Fruit fly (Drosophila melanogaster) whole organism, embryonic: Measurements from ENCODE around the gene CG4593.

Experiments used
- Abd-B ChIP-seq: fragments of 200-800 bp; sonication (Bioruptor generic); optimal IDR thresholded peaks from 2 replicates; lab custom pipeline; 2018; ENCODE audit warnings: missing biosample characterization, mild to moderate bottlenecking, missing genetic modification characterization, moderate library complexity
- CG10147 ChIP-seq: fragments of 200-800 bp; sonication (Bioruptor generic); optimal IDR thresholded peaks from 2 replicates; lab custom pipeline; 2019; ENCODE audit warnings: missing biosample characterization, mild to moderate bottlenecking, missing genetic modification characterization, moderate library complexity
- CG10267 ChIP-seq: fragments of 200-800 bp; sonication (Bioruptor generic); optimal IDR thresholded peaks from 2 replicates; lab custom pipeline; 2018; ENCODE audit warnings: missing biosample characterization, mild to moderate bottlenecking, missing genetic modification characterization, moderate library complexity
- CG10654 ChIP-seq: fragments of 200-800 bp; sonication (Bioruptor generic); optimal IDR thresholded peaks from 2 replicates; lab custom pipeline; 2016; ENCODE audit warnings: missing biosample characterization, missing genetic modification characterization
- CG11247 ChIP-seq: fragments of 200-800 bp; sonication (Bioruptor generic); IDR thresholded peaks from 2 replicates; pipeline ENCODE4 v1.3.6; 2022; ENCODE audit warnings: missing biosample characterization, missing genetic modification characterization
- CG11456 ChIP-seq: fragments of 200-800 bp; sonication (Bioruptor generic); IDR thresholded peaks from 3 replicates; pipeline ENCODE4 v1.3.6; 2022; ENCODE audit warnings: missing biosample characterization, missing genetic modification characterization
- CG11695 ChIP-seq: fragments of 200-800 bp; sonication (Bioruptor generic); IDR thresholded peaks from 3 replicates; pipeline ENCODE4 v1.3.6; 2022; ENCODE audit warnings: missing biosample characterization, missing genetic modification characterization
- CG12155 ChIP-seq: fragments of 200-800 bp; sonication (Bioruptor generic); optimal IDR thresholded peaks from 3 replicates; lab custom pipeline; 2016; ENCODE audit warnings: missing biosample characterization, missing genetic modification characterization
- CG14667 ChIP-seq: fragments of 200-800 bp; sonication (Bioruptor generic); IDR thresholded peaks from 2 replicates; pipeline ENCODE4 v1.3.6; 2022; ENCODE audit warnings: missing biosample characterization, missing genetic modification characterization
- CG15269 ChIP-seq: fragments of 200-800 bp; sonication (Bioruptor generic); optimal IDR thresholded peaks from 2 replicates; lab custom pipeline; 2018; ENCODE audit warnings: missing biosample characterization, mild to moderate bottlenecking, missing genetic modification characterization, moderate library complexity
- CG17186 ChIP-seq: fragments of 200-800 bp; sonication (Bioruptor generic); optimal IDR thresholded peaks from 3 replicates; lab custom pipeline; 2017; ENCODE audit warnings: missing biosample characterization, missing genetic modification reagents, missing genetic modification characterization
- CG18599 ChIP-seq: fragments of 200-800 bp; sonication (Bioruptor generic); optimal IDR thresholded peaks from 3 replicates; lab custom pipeline; 2017; ENCODE audit warnings: missing biosample characterization, missing genetic modification characterization, mild to moderate bottlenecking, moderate library complexity, missing genetic modification reagents
- CG2129 ChIP-seq: fragments of 200-800 bp; sonication (Bioruptor generic); IDR thresholded peaks from 2 replicates; pipeline ENCODE4 v1.3.6; 2022; ENCODE audit warnings: missing biosample characterization, missing genetic modification characterization; ENCODE audit not compliant: partially characterized antibody
- CG30020 ChIP-seq: fragments of 200-800 bp; optimal IDR thresholded peaks from 2 replicates; lab custom pipeline; 2019; ENCODE audit warnings: missing biosample characterization, mild to moderate bottlenecking, missing genetic modification characterization, moderate library complexity
- CG4707 ChIP-seq: fragments of 200-800 bp; sonication (Bioruptor generic); optimal IDR thresholded peaks from 2 replicates; lab custom pipeline; 2018; ENCODE audit warnings: missing biosample characterization, mild to moderate bottlenecking, missing genetic modification characterization, moderate library complexity
- CG7357 ChIP-seq: fragments of 200-800 bp; sonication (Bioruptor generic); IDR thresholded peaks from 3 replicates; pipeline ENCODE4 v1.3.6; 2022; ENCODE audit warnings: missing biosample characterization, missing genetic modification characterization
- CG7745 ChIP-seq: fragments of 200-800 bp; sonication (Bioruptor generic); optimal IDR thresholded peaks from 2 replicates; lab custom pipeline; 2018; ENCODE audit warnings: missing biosample characterization, mild to moderate bottlenecking, missing genetic modification characterization, moderate library complexity
- CG8290 ChIP-seq, 3 experiments: fragments of 200-800 bp; sonication (Bioruptor generic); optimal IDR thresholded peaks; 2 replicates each; lab custom pipeline; 2016 to 2019; ENCODE audit warnings: missing biosample characterization in 3 of 3, missing genetic modification characterization in 3 of 3, mild to moderate bottlenecking in 2 of 3, moderate library complexity in 1 of 3
- CG8388 ChIP-seq: fragments of 200-800 bp; sonication (Bioruptor generic); optimal IDR thresholded peaks from 2 replicates; lab custom pipeline; 2019; ENCODE audit warnings: missing biosample characterization, mild to moderate bottlenecking, missing genetic modification characterization, moderate library complexity
- Dfd ChIP-seq, 2 experiments: fragments of >200 bp; optimal IDR thresholded peaks; 2 replicates each; lab custom pipeline; 2017; ENCODE audit warnings: missing biosample characterization in 2 of 2, missing genetic modification characterization in 2 of 2
- Dref ChIP-seq: fragments of 200-800 bp; sonication (Bioruptor generic); IDR thresholded peaks from 2 replicates; pipeline ENCODE4 v1.3.6; 2022; ENCODE audit warnings: missing biosample characterization, missing genetic modification characterization
- H2.0 ChIP-seq: fragments of 200-800 bp; sonication (Bioruptor generic); IDR thresholded peaks from 2 replicates; pipeline ENCODE4 v1.3.6; 2022; ENCODE audit warnings: missing biosample characterization, missing genetic modification characterization
- HLHmδ ChIP-seq: fragments of 200-800 bp; sonication (Bioruptor generic); optimal IDR thresholded peaks from 2 replicates; lab custom pipeline; 2018; ENCODE audit warnings: missing biosample characterization, mild to moderate bottlenecking, missing genetic modification characterization, moderate library complexity
- Kr ChIP-seq: fragments of 200-800 bp; sonication (Bioruptor generic); optimal IDR thresholded peaks from 2 replicates; lab custom pipeline; 2017; ENCODE audit warnings: missing biosample characterization, mild to moderate bottlenecking, missing genetic modification characterization
- MTF-1 ChIP-seq: fragments of 200-800 bp; sonication (Bioruptor generic); optimal IDR thresholded peaks from 2 replicates; lab custom pipeline; 2018; ENCODE audit warnings: missing biosample characterization, mild to moderate bottlenecking, missing genetic modification characterization, borderline replicate concordance
- Oli ChIP-seq: fragments of 200-800 bp; sonication (Bioruptor generic); optimal IDR thresholded peaks from 2 replicates; lab custom pipeline; 2018; ENCODE audit warnings: missing biosample characterization, mild to moderate bottlenecking, missing genetic modification characterization, moderate library complexity
- Poxn ChIP-seq: fragments of 200-800 bp; sonication (Bioruptor generic); IDR thresholded peaks from 2 replicates; pipeline ENCODE4 v1.3.6; 2022; ENCODE audit warnings: missing biosample characterization, missing genetic modification characterization
- Sin3A ChIP-seq: fragments of >200 bp; optimal IDR thresholded peaks from 2 replicates; lab custom pipeline; 2018
- TFAM ChIP-seq: fragments of 200-800 bp; sonication (Bioruptor generic); optimal IDR thresholded peaks from 2 replicates; lab custom pipeline; 2017; ENCODE audit warnings: missing biosample characterization, missing genetic modification characterization, inconsistent platforms
- chinmo ChIP-seq: fragments of 200-800 bp; sonication (Bioruptor generic); IDR thresholded peaks from 4 replicates; pipeline ENCODE4 v1.3.6; 2022; ENCODE audit warnings: missing biosample characterization, missing genetic modification characterization; ENCODE audit not compliant: partially characterized antibody
- crc ChIP-seq: fragments of 200-800 bp; sonication (Bioruptor generic); optimal IDR thresholded peaks from 2 replicates; lab custom pipeline; 2016; ENCODE audit warnings: missing biosample characterization, missing genetic modification characterization
- crol ChIP-seq: fragments of 200-800 bp; sonication (Bioruptor generic); IDR thresholded peaks from 2 replicates; pipeline ENCODE4 v1.3.6; 2022; ENCODE audit warnings: missing biosample characterization, missing genetic modification characterization
- crp ChIP-seq, 2 experiments: fragments of 200-800 bp; sonication (Bioruptor generic); optimal IDR thresholded peaks; 2 replicates in 1 of 2; 3 replicates in 1 of 2; lab custom pipeline; 2017; ENCODE audit warnings: missing biosample characterization in 2 of 2, missing genetic modification characterization in 2 of 2, mild to moderate bottlenecking in 1 of 2, moderate library complexity in 1 of 2
- da ChIP-seq: fragments of 200-800 bp; sonication (Bioruptor generic); optimal IDR thresholded peaks from 2 replicates; lab custom pipeline; 2016; ENCODE audit warnings: missing biosample characterization, missing genetic modification characterization
- disco-r ChIP-seq: fragments of 200-800 bp; sonication (Bioruptor generic); optimal IDR thresholded peaks from 2 replicates; lab custom pipeline; 2016; ENCODE audit warnings: missing biosample characterization, missing genetic modification characterization
- ewg ChIP-seq: fragments of 200-800 bp; sonication (Bioruptor generic); optimal IDR thresholded peaks from 3 replicates; lab custom pipeline; 2017; ENCODE audit warnings: mild to moderate bottlenecking, missing biosample characterization, missing genetic modification reagents, missing genetic modification characterization
- fd96Cb ChIP-seq: fragments of 200-800 bp; sonication (Bioruptor generic); optimal IDR thresholded peaks from 2 replicates; lab custom pipeline; 2018; ENCODE audit warnings: missing biosample characterization, mild to moderate bottlenecking, missing genetic modification characterization, moderate library complexity
- fu2 ChIP-seq: fragments of 200-800 bp; sonication (Bioruptor generic); optimal IDR thresholded peaks from 2 replicates; lab custom pipeline; 2016; ENCODE audit warnings: missing biosample characterization, missing genetic modification characterization
- gt ChIP-seq: fragments of 200-800 bp; sonication (Bioruptor generic); IDR thresholded peaks from 2 replicates; pipeline ENCODE4 v1.3.6; 2022; ENCODE audit warnings: missing biosample characterization, missing genetic modification characterization
- jumu ChIP-seq: fragments of 200-800 bp; sonication (Bioruptor generic); optimal IDR thresholded peaks from 3 replicates; lab custom pipeline; 2016; ENCODE audit warnings: missing biosample characterization, missing genetic modification characterization
- lab ChIP-seq: fragments of 200-800 bp; sonication (Bioruptor generic); optimal IDR thresholded peaks from 3 replicates; lab custom pipeline; 2017; ENCODE audit warnings: missing biosample characterization, missing genetic modification characterization, mild to moderate bottlenecking, moderate library complexity, missing genetic modification reagents
- nerfin-2 ChIP-seq: fragments of 200-800 bp; sonication (Bioruptor generic); IDR thresholded peaks from 2 replicates; pipeline ENCODE4 v1.3.6; 2022; ENCODE audit warnings: missing biosample characterization, missing genetic modification characterization; ENCODE audit not compliant: partially characterized antibody
- repo ChIP-seq: fragments of 200-800 bp; sonication (Bioruptor generic); optimal IDR thresholded peaks from 2 replicates; lab custom pipeline; 2016; ENCODE audit warnings: missing biosample characterization, missing genetic modification characterization
- slbo ChIP-seq: fragments of 200-800 bp; sonication (Bioruptor generic); IDR thresholded peaks from 2 replicates; pipeline ENCODE4 v1.3.6; 2022; ENCODE audit warnings: missing biosample characterization, missing genetic modification characterization
- so ChIP-seq: fragments of 200-800 bp; sonication (Bioruptor generic); IDR thresholded peaks from 3 replicates; pipeline ENCODE4 v1.3.6; 2022; ENCODE audit warnings: missing biosample characterization, missing genetic modification characterization
- tin ChIP-seq: fragments of 200-800 bp; sonication (Bioruptor generic); optimal IDR thresholded peaks from 3 replicates; lab custom pipeline; 2016; ENCODE audit warnings: missing biosample characterization, missing genetic modification characterization
- twi ChIP-seq: fragments of 200-800 bp; optimal IDR thresholded peaks from 2 replicates; lab custom pipeline; 2019; ENCODE audit warnings: missing biosample characterization, mild to moderate bottlenecking, missing genetic modification characterization, moderate library complexity
- vfl ChIP-seq: fragments of 200-800 bp; sonication (Bioruptor generic); optimal IDR thresholded peaks from 2 replicates; lab custom pipeline; 2016; ENCODE audit warnings: missing biosample characterization, missing genetic modification characterization
- z ChIP-seq: fragments of 200-800 bp; sonication (Bioruptor generic); IDR thresholded peaks from 3 replicates; pipeline ENCODE4 v1.3.6; 2022; ENCODE audit warnings: missing biosample characterization, missing genetic modification characterization

Gene CG4593

DNA sequence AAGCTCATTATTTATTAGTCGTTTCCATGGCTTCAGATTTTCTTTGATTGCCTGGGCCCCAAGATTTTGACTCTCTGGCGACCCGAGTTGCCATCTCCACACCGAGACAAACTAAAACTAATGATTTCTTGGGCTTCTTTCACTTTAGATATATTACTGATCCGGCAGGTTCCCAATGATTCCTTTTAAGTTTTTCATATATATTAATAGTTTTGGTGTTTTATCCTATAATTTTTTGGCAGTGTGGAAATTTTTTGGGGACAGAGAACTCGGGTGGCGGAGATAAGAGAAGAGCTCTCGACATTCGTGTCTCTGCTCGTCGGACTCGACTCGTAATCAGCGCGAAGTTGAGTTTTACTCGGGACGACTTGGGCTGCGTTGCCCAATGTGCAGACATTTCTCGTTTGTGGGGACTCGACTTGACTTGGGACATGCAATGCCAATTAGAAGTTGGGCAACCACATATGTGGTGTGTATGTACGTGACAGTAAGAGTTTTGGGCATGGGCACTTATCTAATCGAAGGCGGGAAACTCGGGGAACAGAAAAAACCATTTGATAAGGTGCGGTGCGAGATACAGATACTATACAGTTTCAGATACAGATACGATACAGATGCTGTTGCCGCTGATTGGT is 12.4 kb upstream of the CG4593 start (continued):
- TF ChIP-seq CG8388 (GFP tag; lab: Kevin White, UChicago) (peak; percentile 33), Oli (tag; lab: Kevin White, UChicago) (peak; percentile 20), ewg (GFP tag; lab: Kevin White, UChicago) (no peak), CG7357 (GFP tag; lab: Robert Waterston, UW) (0 out of 3 replicates have a peak, but pooled peaks have one; percentile 39), MTF-1 (GFP tag; lab: Kevin White, UChicago) (no peak), CG17186 (no peak), CG30020 (no peak), repo (GFP tag; lab: Kevin White, UChicago) (no peak), vfl (no peak), CG2129 (GFP tag; lab: Robert Waterston, UW) (no peak), TFAM (GFP tag; lab: Kevin White, UChicago) (no peak), CG10267 (tag; lab: Kevin White, UChicago) (peak; percentile 30), so (GFP tag; lab: Robert Waterston, UW) (peak; percentile 23; the same call in 1 of the 3 replicates), CG18599 (peak; percentile 75), twi (tag; lab: Kevin White, UChicago) (peak; percentile 35), CG10654 (GFP tag; lab: Kevin White, UChicago) (no peak), CG11695 (GFP tag; lab: Robert Waterston, UW) (peak; percentile 55), chinmo (peak; percentile 64; the same call in 1 of the 4 replicates), lab (GFP tag; lab: Kevin White, UChicago) (peak; percentile 80), Abd-B (peak; percentile 8), nerfin-2 (GFP tag; lab: Robert Waterston, UW) (no peak), fd96Cb (tag; lab: Kevin White, UChicago) (peak; percentile 40), CG15269 (tag; lab: Kevin White, UChicago) (peak; percentile 60), HLHmδ (GFP tag; lab: Kevin White, UChicago) (no peak), CG7745 (tag; lab: Kevin White, UChicago) (no peak), CG8290 (GFP tag; optimal IDR thresholded peaks at IDR 0.05; lab: Kevin White, UChicago) (no peak), CG8290 (tag; optimal IDR thresholded peaks at IDR 0.05; lab: Kevin White, UChicago) (peak; percentile 1 to 9), CG11456 (peak; percentile 63; the same call in 2 of the 3 replicates), tin (GFP tag; lab: Kevin White, UChicago) (no peak), crp (GFP tag; optimal IDR thresholded peaks at IDR 0.05; lab: Kevin White, UChicago) (no peak), H2.0 (peak; percentile 46; the same call in 1 of the 2 replicates), disco-r (GFP tag; lab: Kevin White, UChicago) (no peak), CG4707 (GFP tag; lab: Kevin White, UChicago) (no peak), slbo (peak; percentile 57; the same call in 1 of the 2 replicates), Kr (GFP tag; lab: Kevin White, UChicago) (no peak), CG11247 (GFP tag; lab: Robert Waterston, UW) (no peak), CG12155 (no peak), CG14667 (peak; percentile 41; the same call in 1 of the 2 replicates), CG10147 (GFP tag; lab: Kevin White, UChicago) (no peak), Sin3A (lab: Kevin White, UChicago) (no peak), Poxn (GFP tag; lab: Robert Waterston, UW) (no peak), jumu (GFP tag; lab: Kevin White, UChicago) (no peak), gt (GFP tag; lab: Robert Waterston, UW) (no peak), crol (no peak), Dref (GFP tag; lab: Robert Waterston, UW) (no peak), fu2 (GFP tag; lab: Kevin White, UChicago) (no peak), da (no peak), z (GFP tag; lab: Robert Waterston, UW) (peak; percentile 11; the same call in 1 of the 3 replicates), Dfd (GFP tag; optimal IDR thresholded peaks at IDR 0.05; lab: Kevin White, UChicago) (no peak), crc (GFP tag; lab: Kevin White, UChicago) (no peak)
